Worm (Caenorhabditis elegans) whole organism, dauer: Measurements from ENCODE around the gene C06A12.8.

ENCODE experiments used
- unc-62 ChIP-seq: sonication (generic microtip); optimal IDR thresholded peaks from 2 replicates; lab custom pipeline; 2017; ENCODE audit warnings: missing biosample characterization, missing genetic modification reagents, missing genetic modification characterization

The C06A12.8 gene

DNA sequence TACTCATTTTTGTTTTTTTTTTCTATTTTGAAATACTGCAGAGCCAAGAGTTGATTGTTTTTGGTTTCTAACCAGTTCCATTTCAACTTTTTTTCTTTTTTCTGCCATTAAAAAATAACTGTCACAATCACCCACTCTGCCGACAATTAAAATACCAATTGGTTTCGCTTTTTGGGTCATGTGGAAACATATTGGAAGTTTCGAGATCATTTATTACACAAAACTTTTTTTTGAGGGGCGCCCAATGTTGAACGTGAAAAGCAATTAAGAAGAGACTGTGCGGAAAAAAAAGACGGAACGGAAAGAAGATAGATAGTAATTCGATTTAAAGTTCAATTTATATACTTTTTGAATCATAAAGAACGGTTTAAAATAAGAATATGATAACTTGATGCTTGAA lies 36.9 kb downstream of the C06A12.8 start:
- no peak for TF ChIP-seq unc-62 (GFP tag; lab: Kevin White, UChicago)

- TF ChIP-seq unc-62 (GFP tag; lab: Kevin White, UChicago): no peak
These were observed 38.1 kb downstream of the C06A12.8 start, which contains the start of gene F11E6.9 for ce11 chrIV:17475242-17475641. TSS of gene F11E6.9 (minus strand) at chrIV:17475342.

- no peak for TF ChIP-seq unc-62 (GFP tag; lab: Kevin White, UChicago)
These were observed 38.6 kb downstream of the C06A12.8 start, which contains the start of gene grl-24 for ce11 chrIV:17475743-17476142. TSS of gene grl-24 (minus strand) at chrIV:17475843.

- TF ChIP-seq unc-62 (GFP tag; lab: Kevin White, UChicago): no peak
These were observed 46.1 kb downstream of the C06A12.8 start, which contains the start of gene rabr-2 for ce11 chrIV:17483230-17483629. TSS of gene rabr-2 (minus strand) at chrIV:17483330.
